Fruit fly (Drosophila melanogaster): ENCODE results near the gene CG9396.

The CG9396 gene

DNA sequence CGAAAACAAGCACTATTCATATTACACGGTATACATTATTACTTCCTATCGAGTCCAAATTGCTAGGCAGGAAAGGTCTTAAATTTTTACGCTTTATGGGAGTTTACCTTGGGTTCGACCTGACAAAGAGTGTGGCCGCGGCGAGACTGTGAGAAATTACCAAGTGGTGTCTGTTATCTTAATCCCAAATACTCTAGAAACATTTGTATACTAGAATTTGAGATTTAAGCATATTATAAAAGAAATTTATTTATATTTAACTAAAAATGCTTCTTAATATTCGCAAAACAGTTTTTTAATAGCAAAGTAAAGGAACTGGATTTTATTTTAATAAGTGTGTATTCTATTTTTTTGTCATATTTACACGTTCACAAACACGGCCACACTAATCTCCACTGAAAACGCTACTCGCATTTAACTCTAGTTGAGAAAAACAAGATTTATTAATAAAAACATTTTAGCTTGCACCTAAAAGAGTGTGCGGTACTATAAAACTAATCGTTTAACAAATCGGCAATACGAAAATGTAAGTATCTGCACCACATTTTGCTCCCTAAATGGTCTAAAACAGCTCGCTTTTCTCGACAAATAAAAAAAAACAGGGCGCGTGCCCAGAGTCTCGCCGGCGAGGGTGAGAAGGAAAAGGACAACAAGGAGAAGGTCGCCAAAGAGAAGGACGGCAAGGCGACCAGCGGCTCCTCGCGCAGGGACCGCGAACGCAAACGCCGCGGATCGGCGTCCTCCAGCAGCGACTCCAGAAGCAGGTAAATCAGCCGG is 19.6 kb downstream of the CG9396 start, which contains the start of the genes mura and RnpS1 (continued):
- no peak for TF ChIP-seq unpg (GFP tag; optimal IDR thresholded peaks at IDR 0.05)
- peak; percentile 14 for TF ChIP-seq Nf-YC (tag; optimal IDR thresholded peaks at IDR 0.05)
- no peak for TF ChIP-seq h (optimal IDR thresholded peaks at IDR 0.05)
- TF ChIP-seq CG12219 (GFP tag; optimal IDR thresholded peaks at IDR 0.05): no peak
- TF ChIP-seq peb (GFP tag; IDR thresholded peaks at IDR 0.05): no peak
- no peak for TF ChIP-seq CG7987 (GFP tag; optimal IDR thresholded peaks at IDR 0.05)
- TF ChIP-seq ara (GFP tag; IDR thresholded peaks at IDR 0.05): no peak
- TF ChIP-seq Med (GFP tag): peak; percentile 52
- TF ChIP-seq MTF-1 (GFP tag; optimal IDR thresholded peaks at IDR 0.05; ENCODE audit: borderline replicate concordance): no peak
- TF ChIP-seq Asciz (GFP tag; optimal IDR thresholded peaks at IDR 0.05): no peak
- peak; percentile 90 for TF ChIP-seq ftz-f1 (GFP tag; optimal IDR thresholded peaks at IDR 0.05)
- TF ChIP-seq CG10267 (tag; optimal IDR thresholded peaks at IDR 0.05): peak; percentile 59
- peak; percentile 30 for TF ChIP-seq YL-1 (GFP tag; optimal IDR thresholded peaks at IDR 0.05)
- TF ChIP-seq Lhr (GFP tag; optimal IDR thresholded peaks at IDR 0.05): no peak
- no peak for TF ChIP-seq pum (GFP tag; optimal IDR thresholded peaks at IDR 0.05)
- TF ChIP-seq CG13624 (GFP tag; optimal IDR thresholded peaks at IDR 0.05): no peak
- TF ChIP-seq ewg (GFP tag; optimal IDR thresholded peaks at IDR 0.05): peak; percentile 56
- no peak for TF ChIP-seq CG6254 (GFP tag; optimal IDR thresholded peaks at IDR 0.05)
- no peak for TF ChIP-seq Lpt (GFP tag; optimal IDR thresholded peaks at IDR 0.05)
- peak; percentile 73 for TF ChIP-seq CG14710 (tag; optimal IDR thresholded peaks at IDR 0.05)
- no peak for TF ChIP-seq grn (GFP tag; optimal IDR thresholded peaks at IDR 0.05)
- peak; percentile 25 for TF ChIP-seq gem (tag; optimal IDR thresholded peaks at IDR 0.05)
- TF ChIP-seq CG18262 (tag; optimal IDR thresholded peaks at IDR 0.05): no peak
- peak; percentile 38 for TF ChIP-seq nmo (GFP tag; optimal IDR thresholded peaks at IDR 0.05)
- no peak for TF ChIP-seq CG3163 (GFP tag; optimal IDR thresholded peaks at IDR 0.05)

DNA sequence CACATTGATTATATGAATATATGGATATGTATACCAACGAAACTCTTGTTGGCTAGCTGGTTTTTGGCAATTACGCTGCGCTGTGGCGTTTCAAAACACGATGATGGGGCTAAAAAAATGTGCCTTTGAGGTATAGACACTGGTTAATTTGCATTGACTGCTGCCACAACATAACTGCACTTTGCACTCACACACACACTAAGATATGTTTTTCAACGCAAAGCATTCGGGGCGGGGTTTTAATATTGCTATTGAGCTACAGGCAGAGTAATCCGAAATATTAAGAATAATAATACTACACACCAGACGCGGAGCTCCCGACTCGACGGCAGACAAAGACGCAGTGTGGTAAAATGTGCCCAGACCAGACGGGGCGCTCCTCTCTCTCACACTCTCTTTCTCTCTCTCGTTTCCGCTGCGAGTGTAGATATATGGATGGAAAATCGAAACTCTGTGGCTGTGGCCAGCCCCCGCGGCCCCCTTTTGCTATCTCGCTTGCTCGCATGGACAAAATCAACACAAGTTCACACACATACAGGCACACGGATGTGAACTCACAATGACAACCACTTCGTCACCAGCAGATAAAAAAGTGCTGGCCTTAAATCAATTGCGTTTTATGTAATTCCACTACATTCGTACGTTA is 20.3 kb downstream of the CG9396 start:
- TF ChIP-seq CG7928 (GFP tag; optimal IDR thresholded peaks at IDR 0.05): peak; percentile 60
- TF ChIP-seq CG4617 (GFP tag; optimal IDR thresholded peaks at IDR 0.05; ENCODE audit: borderline replicate concordance): peak; percentile 3
- peak; percentile 60 for TF ChIP-seq YL-1 (GFP tag; optimal IDR thresholded peaks at IDR 0.05)
- TF ChIP-seq CG16813 (GFP tag; IDR thresholded peaks at IDR 0.05; ENCODE audit: partially characterized antibody): no peak
- no peak for TF ChIP-seq CG8388 (GFP tag; optimal IDR thresholded peaks at IDR 0.05)
- TF ChIP-seq HmgD (GFP tag; optimal IDR thresholded peaks at IDR 0.05): peak; percentile 83
- TF ChIP-seq repo (GFP tag; optimal IDR thresholded peaks at IDR 0.05): peak; percentile 9
- peak; percentile 50 for TF ChIP-seq yki (optimal IDR thresholded peaks at IDR 0.05)
- no peak for TF ChIP-seq CG7372 (GFP tag; IDR thresholded peaks at IDR 0.05)
- no peak for TF ChIP-seq CG11093 (GFP tag; IDR thresholded peaks at IDR 0.05)
- TF ChIP-seq CG33557 (GFP tag; optimal IDR thresholded peaks at IDR 0.05): no peak
- no peak for TF ChIP-seq Rx (GFP tag; IDR thresholded peaks at IDR 0.05)
- no peak for TF ChIP-seq CG11456 (GFP tag; IDR thresholded peaks at IDR 0.05)
- TF ChIP-seq CG2875 (GFP tag; optimal IDR thresholded peaks at IDR 0.05): peak; percentile 55
- no peak for TF ChIP-seq Nf-YA (GFP tag; IDR thresholded peaks at IDR 0.05)
- no peak for TF ChIP-seq vvl (GFP tag; IDR thresholded peaks at IDR 0.05)
- TF ChIP-seq sc (optimal IDR thresholded peaks at IDR 0.05): no peak
- no peak for TF ChIP-seq sc (GFP tag; optimal IDR thresholded peaks at IDR 0.05)
- TF ChIP-seq CG14860 (GFP tag; IDR thresholded peaks at IDR 0.05; ENCODE audit: partially characterized antibody): no peak
- TF ChIP-seq CG1024 (GFP tag; IDR thresholded peaks at IDR 0.05): no peak
- TF ChIP-seq sim (GFP tag; IDR thresholded peaks at IDR 0.05): no peak
- no peak for TF ChIP-seq CG3847 (GFP tag; IDR thresholded peaks at IDR 0.05)
- TF ChIP-seq zfh1 (GFP tag; IDR thresholded peaks at IDR 0.05): no peak
- peak; percentile 44 for TF ChIP-seq corto (GFP tag; optimal IDR thresholded peaks at IDR 0.05)
- no peak for TF ChIP-seq fru (optimal IDR thresholded peaks at IDR 0.05)
- no peak for TF ChIP-seq B-H1 (GFP tag; IDR thresholded peaks at IDR 0.05)
- TF ChIP-seq CG17361 (GFP tag; IDR thresholded peaks at IDR 0.05): no peak

All from whole organism, embryonic.